Worm (Caenorhabditis elegans) whole organism, L1 larva: ENCODE data around the gene srx-43.
A peak's percentile ranks its signal among the peaks of the same experiment; 100 is the strongest.
"Not testable (repeated sequence)": the region's sequence is repeated elsewhere in the genome, so short reads cannot be mapped to it uniquely, and the experiment has no call there.

Source experiments
- C04F5.9 ChIP-seq: sonication (generic microtip); optimal IDR thresholded peaks from 2 replicates; lab custom pipeline; 2016; ENCODE audit warnings: missing genetic modification characterization, missing compliant biosample characterization
- C16A3.4 ChIP-seq: fragments of 150-350 bp; optimal IDR thresholded peaks from 2 replicates; lab custom pipeline; 2014; ENCODE audit warnings: missing biosample characterization, missing genetic modification characterization
- Y116A8C.19 ChIP-seq: sonication (generic microtip); optimal IDR thresholded peaks from 2 replicates; lab custom pipeline; 2016; ENCODE audit warnings: missing compliant biosample characterization, missing genetic modification characterization, borderline replicate concordance
- ama-1 ChIP-seq: fragments of 150-350 bp; optimal IDR thresholded peaks from 2 replicates; lab custom pipeline; 2014
- dpl-1 ChIP-seq, 3 experiments: fragments of 150-350 bp in 2 of 3; sonication (generic microtip) in 1 of 3; optimal IDR thresholded peaks; 2 replicates each; lab custom pipeline; 2014 to 2017; ENCODE audit warnings: missing biosample characterization in 3 of 3, missing genetic modification characterization in 3 of 3, missing genetic modification reagents in 3 of 3
- efl-1 ChIP-seq, 4 experiments: fragments of 150-350 bp; optimal IDR thresholded peaks in 3 of 4; peaks in 1 of 4; 1 replicate in 1 of 4; 2 replicates in 3 of 4; lab custom pipeline; 2014; ENCODE audit warnings: missing biosample characterization in 2 of 4, missing genetic modification characterization in 2 of 4, missing genetic modification reagents in 2 of 4
- egl-13 ChIP-seq: sonication (generic microtip); optimal IDR thresholded peaks from 2 replicates; lab custom pipeline; 2016; ENCODE audit warnings: missing genotype, missing genetic modification reagents, missing genetic modification characterization, missing compliant biosample characterization
- elt-2 ChIP-seq: sonication (generic microtip); optimal IDR thresholded peaks from 2 replicates; lab custom pipeline; 2016; ENCODE audit warnings: missing genetic modification characterization, mild to moderate bottlenecking, inconsistent platforms, missing compliant biosample characterization, missing genetic modification reagents
- ets-5 ChIP-seq: fragments of 200-800 bp; sonication (Bioruptor generic); IDR thresholded peaks from 2 replicates; pipeline ENCODE4 v1.3.6; 2022; ENCODE audit warnings: missing genetic modification characterization, missing compliant biosample characterization
- fos-1 ChIP-seq: fragments of 150-350 bp; optimal IDR thresholded peaks from 2 replicates; lab custom pipeline; 2014; ENCODE audit warnings: missing biosample characterization, missing genetic modification characterization
- grh-1 ChIP-seq: fragments of 200-800 bp; sonication (Bioruptor generic); IDR thresholded peaks from 2 replicates; pipeline ENCODE4 v1.3.6; 2022; ENCODE audit warnings: missing genetic modification reagents, missing genetic modification characterization, missing compliant biosample characterization
- isw-1 ChIP-seq: fragments of 200-800 bp; sonication (Bioruptor generic); IDR thresholded peaks from 2 replicates; pipeline ENCODE4 v1.3.6; 2022; ENCODE audit warnings: missing genetic modification characterization, missing compliant biosample characterization
- lin-13 ChIP-seq: fragments of 150-350 bp; optimal IDR thresholded peaks from 2 replicates; lab custom pipeline; 2014; ENCODE audit warnings: missing biosample characterization, missing genetic modification reagents, missing genetic modification characterization
- lin-35 ChIP-seq, 2 experiments: fragments of 150-350 bp; optimal IDR thresholded peaks; 2 replicates each; lab custom pipeline; 2014; ENCODE audit warnings: missing biosample characterization in 2 of 2, missing genetic modification characterization in 2 of 2, missing genetic modification reagents in 2 of 2
- mab-9 ChIP-seq: fragments of 200-800 bp; sonication (Bioruptor generic); IDR thresholded peaks from 2 replicates; pipeline ENCODE4 v1.3.6; 2022; ENCODE audit warnings: missing genetic modification reagents, missing genetic modification characterization, missing compliant biosample characterization
- nhr-11 ChIP-seq: fragments of 150-350 bp; optimal IDR thresholded peaks from 2 replicates; lab custom pipeline; 2014; ENCODE audit warnings: missing biosample characterization, missing genetic modification characterization
- nhr-19 ChIP-seq: fragments of 200-800 bp; sonication (Bioruptor generic); conservative IDR thresholded peaks from 2 replicates; pipeline ENCODE4 v1.3.6; 2022; ENCODE audit warnings: missing genetic modification characterization, missing compliant biosample characterization
- nhr-47 ChIP-seq: sonication (generic microtip); optimal IDR thresholded peaks from 2 replicates; lab custom pipeline; 2016; ENCODE audit warnings: mild to moderate bottlenecking, missing genetic modification characterization, moderate library complexity, missing compliant biosample characterization
- nhr-71 ChIP-seq: sonication (generic microtip); optimal IDR thresholded peaks from 2 replicates; lab custom pipeline; 2016; ENCODE audit warnings: mild to moderate bottlenecking, missing genetic modification characterization, moderate library complexity, missing compliant biosample characterization
- nhr-76 ChIP-seq: sonication (generic microtip); optimal IDR thresholded peaks from 2 replicates; lab custom pipeline; 2017; ENCODE audit warnings: missing biosample characterization, missing genetic modification characterization
- nhr-77 ChIP-seq: fragments of 150-350 bp; optimal IDR thresholded peaks from 2 replicates; lab custom pipeline; 2014; ENCODE audit warnings: missing biosample characterization, missing genetic modification characterization
- nhr-84 ChIP-seq: sonication (generic microtip); optimal IDR thresholded peaks from 2 replicates; lab custom pipeline; 2017; ENCODE audit warnings: missing biosample characterization, missing genetic modification characterization
- rnt-1 ChIP-seq: sonication (generic microtip); optimal IDR thresholded peaks from 2 replicates; lab custom pipeline; 2016; ENCODE audit warnings: mild to moderate bottlenecking, missing genetic modification characterization, moderate library complexity, missing compliant biosample characterization
- skn-1 ChIP-seq: fragments of 150-350 bp; optimal IDR thresholded peaks from 2 replicates; lab custom pipeline; 2014; ENCODE audit warnings: missing biosample characterization, missing genetic modification characterization
- snpc-4 ChIP-seq: fragments of 150-350 bp; optimal IDR thresholded peaks from 2 replicates; lab custom pipeline; 2014; ENCODE audit warnings: missing biosample characterization, missing genetic modification characterization
- unc-62 ChIP-seq: fragments of 150-350 bp; optimal IDR thresholded peaks from 2 replicates; lab custom pipeline; 2014; ENCODE audit warnings: missing biosample characterization, missing genetic modification reagents, missing genetic modification characterization
- vab-15 ChIP-seq: sonication (generic microtip); optimal IDR thresholded peaks from 2 replicates; lab custom pipeline; 2017; ENCODE audit warnings: missing genotype, mild to moderate bottlenecking, missing genetic modification characterization, missing compliant biosample characterization
- zag-1 ChIP-seq: fragments of 150-350 bp; optimal IDR thresholded peaks from 2 replicates; lab custom pipeline; 2014; ENCODE audit warnings: missing biosample characterization, missing genetic modification characterization
- zip-4 ChIP-seq: fragments of 200-800 bp; sonication (Bioruptor generic); optimal IDR thresholded peaks from 2 replicates; lab custom pipeline; 2018; ENCODE audit warnings: mild to moderate bottlenecking, missing genetic modification characterization, moderate library complexity, missing compliant biosample characterization
- ztf-4 ChIP-seq: fragments of 150-350 bp; optimal IDR thresholded peaks from 2 replicates; lab custom pipeline; 2014; ENCODE audit warnings: missing biosample characterization, missing genetic modification characterization

Gene srx-43

DNA sequence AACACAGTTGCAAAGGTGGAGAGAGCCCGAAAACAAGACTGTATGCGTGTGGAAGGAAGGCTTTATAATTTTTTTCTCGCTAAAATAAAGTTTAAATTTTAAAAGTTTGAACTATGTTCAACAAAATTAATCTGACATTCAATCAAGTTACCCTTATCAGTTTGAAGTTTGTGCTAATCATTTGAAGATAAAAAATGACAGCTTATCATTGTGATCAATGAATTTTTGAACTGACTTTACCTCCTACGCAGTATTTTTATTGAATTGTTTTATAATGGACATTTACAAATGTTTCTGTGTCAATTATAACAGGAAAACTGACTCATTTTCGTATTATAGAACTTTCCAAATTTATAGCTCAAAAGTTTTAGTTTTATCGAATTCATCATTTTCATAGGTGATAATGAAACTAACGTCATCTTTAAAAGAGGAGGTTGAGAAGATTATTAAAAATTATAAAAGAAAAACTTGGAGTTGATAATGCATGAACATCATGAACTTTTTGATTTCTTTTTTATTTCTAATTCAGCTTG is 39.5 kb upstream of the srx-43 start, which contains the start of gene oac-20:
TSS of gene oac-20 (plus strand) at position 483 of the 533 bp plus-strand sequence.
- TF ChIP-seq dpl-1 (GFP tag; optimal IDR thresholded peaks at IDR 0.05; lab: Kevin White, UChicago) (no peak), elt-2 (peak; percentile 84), efl-1 (optimal IDR thresholded peaks at IDR 0.05; lab: Kevin White, UChicago) (no peak), efl-1 (GFP tag; optimal IDR thresholded peaks at IDR 0.05 in 1 of 2; lab: Kevin White, UChicago) (no peak)

ce11 chrV:15982733-15983344 is 34.9 kb upstream of the srx-43 start, which contains the start of the genes fbxa-99 and F36G9.13:
fbxa-99 (minus strand) TSS chrV:15982854.
F36G9.13 (plus strand) TSS chrV:15983294.
- TF ChIP-seq snpc-4 = peak; percentile 67
- no peak for TF ChIP-seq ama-1 (lab: Kevin White, UChicago)
- no peak for TF ChIP-seq nhr-47 (tag; lab: Kevin White, UChicago)
- peak in 1 of 2 experiments; percentile 12 for TF ChIP-seq lin-35 (GFP tag; optimal IDR thresholded peaks at IDR 0.05; lab: Kevin White, UChicago)
- peak; percentile 72 for TF ChIP-seq elt-2
- TF ChIP-seq, all 84 proteins: peak for 3

- TF ChIP-seq Y116A8C.19 (tag; lab: Kevin White, UChicago) (no peak), skn-1 (tag; lab: Kevin White, UChicago) (no peak), nhr-19 (GFP tag; lab: Robert Waterston, UW) (no peak), egl-13 (tag; lab: Kevin White, UChicago) (no peak), ztf-4 (no peak), rnt-1 (tag; lab: Kevin White, UChicago) (no peak), nhr-77 (tag; lab: Kevin White, UChicago) (no peak), nhr-76 (tag; lab: Kevin White, UChicago) (no peak), lin-13 (no peak), nhr-11 (tag; lab: Kevin White, UChicago) (no peak), unc-62 (GFP tag; lab: Kevin White, UChicago) (no peak), nhr-47 (tag; lab: Kevin White, UChicago) (no peak), zag-1 (tag; lab: Kevin White, UChicago) (no peak), isw-1 (GFP tag; lab: Robert Waterston, UW) (no peak), ets-5 (GFP tag; lab: Robert Waterston, UW) (no peak), vab-15 (no peak), zip-4 (GFP tag; lab: Kevin White, UChicago) (no peak), nhr-71 (no peak), C16A3.4 (no peak), nhr-84 (no peak)
These were observed 29.7 kb upstream of the srx-43 start, which contains the start of gene F36G9.15 for ce11 chrV:15988074-15988473. F36G9.15 (minus strand) TSS chrV:15988174.

DNA sequence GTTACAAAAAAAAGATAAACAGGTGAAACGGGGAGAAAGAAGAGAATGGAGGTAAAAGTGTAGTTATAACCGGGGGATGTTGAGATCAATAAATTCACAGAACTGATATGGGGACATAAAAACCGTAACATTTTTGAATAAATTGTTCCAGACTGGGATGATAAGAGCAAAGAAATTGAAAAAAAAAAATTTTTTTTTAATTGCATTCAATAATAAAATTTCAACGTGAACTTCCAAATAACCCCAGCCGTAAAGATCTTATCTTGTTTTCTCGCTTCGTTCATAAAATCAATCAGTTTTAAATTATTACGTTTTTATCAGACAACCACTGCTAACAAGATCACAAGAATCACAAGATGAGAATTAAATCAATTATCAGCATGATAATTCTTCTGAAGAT is 25.9 kb upstream of the srx-43 start, which contains the start of gene C06C6.7:
TSS of gene C06C6.7 (plus strand) at position 301 of the 400 bp plus-strand sequence.
- not testable (repeated sequence) for TF ChIP-seq fos-1 (tag; lab: Kevin White, UChicago); C04F5.9; grh-1 (GFP tag; lab: Robert Waterston, UW)

DNA sequence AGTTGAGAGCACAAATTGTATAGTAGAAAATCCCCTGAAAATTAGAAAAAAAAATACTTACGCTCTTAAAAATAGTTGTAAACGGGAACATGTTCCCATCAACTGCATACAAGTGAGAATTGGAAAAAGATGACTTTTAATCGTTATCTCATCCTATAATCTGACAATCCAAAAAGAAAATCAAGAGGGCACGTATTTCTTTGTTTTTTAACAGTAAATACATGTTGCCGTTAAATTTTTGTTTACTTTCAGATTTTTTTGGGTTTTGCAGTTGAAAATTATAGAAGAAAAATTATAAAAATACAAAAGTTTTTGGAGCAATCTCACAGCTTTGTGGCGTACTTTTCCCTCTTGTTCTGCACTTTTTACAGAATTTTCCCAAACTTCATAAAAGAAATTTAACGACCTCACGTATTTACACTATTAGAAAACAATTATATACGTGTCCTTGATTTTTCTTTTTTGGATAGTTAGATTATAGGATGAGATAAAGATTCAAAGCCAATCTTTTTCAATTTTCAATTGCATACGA is 21.1 kb upstream of the srx-43 start, which contains the start of the genes C06C6.9 and C06C6.8:
TSS of gene C06C6.9 (minus strand) at position 101 of the 532 bp plus-strand sequence.
TSS of gene C06C6.8 (plus strand) at position 482 of the 532 bp plus-strand sequence.
- TF ChIP-seq efl-1 (optimal IDR thresholded peaks at IDR 0.05; lab: Kevin White, UChicago) (no peak), efl-1 (GFP tag; optimal IDR thresholded peaks at IDR 0.05 in 1 of 2; lab: Kevin White, UChicago) (peak in 1 of 2 experiments; percentile 70), mab-9 (GFP tag; lab: Robert Waterston, UW) (no peak)
